Fruit fly (Drosophila melanogaster) whole organism, prepupa: ENCODE results near the gene ind.

ENCODE experiments used
- CG10631 ChIP-seq: fragments of 200-800 bp; sonication (Bioruptor generic); optimal IDR thresholded peaks from 2 replicates; lab custom pipeline; 2016; ENCODE audit warnings: missing biosample characterization, missing genetic modification characterization
- CG10669 ChIP-seq: fragments of 200-800 bp; sonication (Bioruptor generic); optimal IDR thresholded peaks from 3 replicates; lab custom pipeline; 2018; ENCODE audit warnings: missing biosample characterization, mild to moderate bottlenecking, missing genetic modification characterization, moderate library complexity
- CG11294 ChIP-seq: fragments of 200-800 bp; sonication (Bioruptor generic); IDR thresholded peaks from 2 replicates; pipeline ENCODE4 v1.3.6; 2022; ENCODE audit warnings: missing biosample characterization, missing genetic modification characterization
- CG15336 ChIP-seq: fragments of 200-800 bp; sonication (Bioruptor generic); IDR thresholded peaks from 2 replicates; pipeline ENCODE4 v1.3.6; 2022; ENCODE audit warnings: missing biosample characterization, missing genetic modification characterization
- CG1621 ChIP-seq: fragments of 200-800 bp; sonication (Bioruptor generic); optimal IDR thresholded peaks from 3 replicates; lab custom pipeline; 2018; ENCODE audit warnings: missing biosample characterization, mild to moderate bottlenecking, missing genetic modification characterization
- CG16779 ChIP-seq: fragments of 200-800 bp; sonication (Bioruptor generic); optimal IDR thresholded peaks from 3 replicates; lab custom pipeline; 2017; ENCODE audit warnings: missing biosample characterization, mild to moderate bottlenecking, missing genetic modification characterization
- CG3032 ChIP-seq: fragments of 200-800 bp; optimal IDR thresholded peaks from 2 replicates; lab custom pipeline; 2019; ENCODE audit warnings: missing biosample characterization, mild to moderate bottlenecking, missing genetic modification characterization, moderate library complexity
- CG32006 ChIP-seq: fragments of 200-800 bp; sonication (Bioruptor generic); optimal IDR thresholded peaks from 3 replicates; lab custom pipeline; 2017; ENCODE audit warnings: missing biosample characterization, mild to moderate bottlenecking, missing genetic modification characterization
- CG34406 ChIP-seq: fragments of 200-800 bp; sonication (Bioruptor generic); optimal IDR thresholded peaks from 3 replicates; lab custom pipeline; 2016; ENCODE audit warnings: missing biosample characterization, missing genetic modification characterization
- CG6163 ChIP-seq: fragments of 200-800 bp; sonication (Bioruptor generic); IDR thresholded peaks from 3 replicates; pipeline ENCODE4 v1.3.6; 2022; ENCODE audit warnings: missing biosample characterization, missing genetic modification characterization
- CG6276 ChIP-seq: fragments of 200-800 bp; sonication (Bioruptor generic); optimal IDR thresholded peaks from 2 replicates; lab custom pipeline; 2017; ENCODE audit warnings: missing biosample characterization, mild to moderate bottlenecking, missing genetic modification characterization
- CG6854 ChIP-seq: fragments of 200-800 bp; sonication (Bioruptor generic); optimal IDR thresholded peaks from 2 replicates; lab custom pipeline; 2017; ENCODE audit warnings: missing biosample characterization, mild to moderate bottlenecking, missing genetic modification characterization
- CG8119 ChIP-seq: fragments of 200-800 bp; sonication (Bioruptor generic); IDR thresholded peaks from 3 replicates; pipeline ENCODE4 v1.3.6; 2022; ENCODE audit warnings: missing biosample characterization, missing genetic modification characterization
- CG8319 ChIP-seq: fragments of 200-800 bp; sonication (Bioruptor generic); optimal IDR thresholded peaks from 3 replicates; lab custom pipeline; 2016; ENCODE audit warnings: missing biosample characterization, missing genetic modification characterization
- CG9139 ChIP-seq: fragments of 200-800 bp; sonication (Bioruptor generic); optimal IDR thresholded peaks from 3 replicates; lab custom pipeline; 2017; ENCODE audit warnings: missing biosample characterization, mild to moderate bottlenecking, missing genetic modification characterization
- Ets21C ChIP-seq: fragments of 200-800 bp; sonication (Bioruptor generic); optimal IDR thresholded peaks from 3 replicates; lab custom pipeline; 2016; ENCODE audit warnings: missing biosample characterization, missing genetic modification characterization
- Ets96B ChIP-seq: fragments of 200-800 bp; optimal IDR thresholded peaks from 2 replicates; lab custom pipeline; 2019; ENCODE audit warnings: missing biosample characterization, mild to moderate bottlenecking, missing genetic modification characterization, moderate library complexity
- Gug ChIP-seq: fragments of 200-800 bp; sonication (Bioruptor generic); IDR thresholded peaks from 2 replicates; pipeline ENCODE4 v1.3.6; 2022; ENCODE audit warnings: missing biosample characterization, missing genetic modification characterization
- Lpt ChIP-seq: fragments of 200-800 bp; sonication (Bioruptor generic); optimal IDR thresholded peaks from 3 replicates; lab custom pipeline; 2016; ENCODE audit warnings: missing biosample characterization, missing genetic modification characterization
- Met ChIP-seq: fragments of 200-800 bp; sonication (Bioruptor generic); optimal IDR thresholded peaks from 3 replicates; lab custom pipeline; 2016; ENCODE audit warnings: missing biosample characterization, missing genetic modification characterization
- Smox ChIP-seq: fragments of 200-800 bp; sonication (Bioruptor generic); optimal IDR thresholded peaks from 3 replicates; lab custom pipeline; 2016; ENCODE audit warnings: missing biosample characterization, missing genetic modification characterization
- Sox102F ChIP-seq: fragments of 200-800 bp; sonication (Bioruptor generic); optimal IDR thresholded peaks from 2 replicates; lab custom pipeline; 2016; ENCODE audit warnings: missing biosample characterization, mild to moderate bottlenecking, missing genetic modification characterization
- Sox14 ChIP-seq: fragments of 200-800 bp; sonication (Bioruptor generic); optimal IDR thresholded peaks from 3 replicates; lab custom pipeline; 2016; ENCODE audit warnings: missing biosample characterization, missing genetic modification characterization
- Sox15 ChIP-seq: fragments of 200-800 bp; sonication (Bioruptor generic); optimal IDR thresholded peaks from 3 replicates; lab custom pipeline; 2016; ENCODE audit warnings: missing biosample characterization, missing genetic modification characterization
- achi ChIP-seq: fragments of 200-800 bp; sonication (Bioruptor generic); optimal IDR thresholded peaks from 3 replicates; lab custom pipeline; 2016; ENCODE audit warnings: missing biosample characterization, missing genetic modification characterization
- cyc ChIP-seq: fragments of 200-800 bp; sonication (Bioruptor generic); optimal IDR thresholded peaks from 3 replicates; lab custom pipeline; 2016; ENCODE audit warnings: missing biosample characterization, missing genetic modification characterization
- dsx ChIP-seq: fragments of 200-800 bp; optimal IDR thresholded peaks from 3 replicates; lab custom pipeline; 2019; ENCODE audit warnings: missing biosample characterization, mild to moderate bottlenecking, missing genetic modification characterization, moderate library complexity; ENCODE audit not compliant: poor library complexity, severe bottlenecking
- eg ChIP-seq: fragments of 200-800 bp; sonication (Bioruptor generic); IDR thresholded peaks from 3 replicates; pipeline ENCODE4 v1.3.6; 2022; ENCODE audit warnings: missing biosample characterization, missing genetic modification characterization
- fkh ChIP-seq: fragments of 200-800 bp; sonication (Bioruptor generic); optimal IDR thresholded peaks from 3 replicates; lab custom pipeline; 2017; ENCODE audit warnings: missing biosample characterization, mild to moderate bottlenecking, missing genetic modification characterization, moderate library complexity
- lz ChIP-seq: fragments of 200-800 bp; sonication (Bioruptor generic); optimal IDR thresholded peaks from 3 replicates; lab custom pipeline; 2016; ENCODE audit warnings: missing biosample characterization, missing genetic modification characterization
- net ChIP-seq: fragments of 200-800 bp; sonication (Bioruptor generic); optimal IDR thresholded peaks from 3 replicates; lab custom pipeline; 2016; ENCODE audit warnings: missing biosample characterization, missing genetic modification characterization
- pdm3 ChIP-seq: fragments of 200-800 bp; sonication (Bioruptor generic); optimal IDR thresholded peaks from 3 replicates; lab custom pipeline; 2016; ENCODE audit warnings: missing biosample characterization, missing genetic modification characterization
- salr ChIP-seq, 2 experiments: fragments of 200-800 bp; sonication (Bioruptor generic); optimal IDR thresholded peaks; 3 replicates each; lab custom pipeline; 2016 to 2018; ENCODE audit warnings: missing biosample characterization in 2 of 2, missing genetic modification characterization in 2 of 2, mild to moderate bottlenecking in 1 of 2
- svp ChIP-seq: fragments of 200-800 bp; sonication (Bioruptor generic); peaks from one replicate; lab custom pipeline; 2016; ENCODE audit warnings: missing biosample characterization, missing genetic modification characterization
- topi ChIP-seq: fragments of 200-800 bp; sonication (Bioruptor generic); optimal IDR thresholded peaks from 3 replicates; lab custom pipeline; 2016; ENCODE audit warnings: missing biosample characterization, missing genetic modification characterization

Gene ind

DNA sequence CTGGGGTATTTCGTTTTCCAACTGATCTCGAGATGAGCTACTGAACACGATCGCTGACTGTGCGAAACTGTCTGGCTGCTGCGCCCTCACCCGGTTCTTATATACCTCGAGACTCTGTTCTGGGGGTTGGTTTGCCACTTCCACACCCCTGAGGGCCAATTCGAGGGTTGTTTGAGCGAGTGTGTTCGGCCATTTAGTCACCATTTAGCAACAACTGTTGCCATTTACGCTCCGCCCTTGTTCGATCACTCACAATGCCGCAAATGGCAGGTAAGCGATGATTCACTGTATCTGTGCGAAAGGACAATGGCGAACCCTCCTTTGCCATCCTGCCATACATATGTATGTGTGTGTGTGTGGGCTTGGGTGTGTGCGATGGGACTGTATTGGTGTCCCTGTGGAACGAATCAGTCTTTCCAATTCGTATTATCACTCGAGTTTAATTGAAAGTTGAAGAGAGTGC, at the start of gene ind:
ind (minus strand) TSS at position 51 of the 463 bp plus-strand sequence.
- TF ChIP-seq CG9139 (GFP tag; lab: Kevin White, UChicago) (no peak), salr (GFP tag; optimal IDR thresholded peaks at IDR 0.05; lab: Kevin White, UChicago) (no peak)

DNA sequence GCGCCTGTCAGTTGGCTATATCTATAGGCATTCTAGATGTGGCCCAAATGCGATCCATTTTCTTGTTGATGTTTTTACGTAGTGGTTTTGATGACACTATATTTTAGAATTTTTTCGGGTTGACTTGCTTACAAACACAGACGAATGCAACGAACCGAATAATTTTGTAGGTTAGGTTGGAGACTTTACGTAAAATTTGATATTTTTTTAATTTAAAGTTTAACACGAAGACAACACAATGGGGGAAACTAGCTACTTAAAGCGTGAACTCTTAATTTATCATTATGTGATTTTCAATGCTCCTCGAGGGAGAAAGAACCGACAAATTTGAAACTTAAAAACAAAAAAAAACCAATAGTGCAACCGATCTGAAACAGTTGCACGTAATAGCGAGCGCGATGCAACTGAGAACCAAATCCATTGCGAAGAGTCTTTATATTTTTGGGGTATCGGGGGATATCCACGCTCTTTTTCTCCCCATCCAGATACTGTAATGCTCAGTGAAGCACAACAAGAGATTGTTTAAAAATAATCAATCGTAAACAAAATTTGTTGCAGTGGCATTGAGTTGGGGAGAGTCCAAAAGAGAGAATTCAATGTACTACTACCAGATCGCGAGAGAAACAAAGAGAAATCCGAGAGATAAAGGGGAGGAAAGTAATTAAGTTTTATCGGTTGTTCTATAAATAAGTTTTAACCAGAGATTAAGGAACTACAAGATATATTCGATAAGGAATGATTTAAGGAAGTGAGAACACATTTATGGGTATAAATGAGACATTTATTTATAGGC, 46.4 kb upstream of the ind start:
- no peak for TF ChIP-seq Lpt
- TF ChIP-seq fkh (GFP tag; lab: Kevin White, UChicago), result no peak
- TF ChIP-seq salr (GFP tag; optimal IDR thresholded peaks at IDR 0.05; lab: Kevin White, UChicago), result no peak
- TF ChIP-seq achi (GFP tag; lab: Kevin White, UChicago), result no peak
- TF ChIP-seq Sox14 (GFP tag; lab: Kevin White, UChicago), result no peak
- no peak for TF ChIP-seq net (GFP tag; lab: Kevin White, UChicago)
- no peak for TF ChIP-seq CG10631 (GFP tag; lab: Kevin White, UChicago)
- TF ChIP-seq Gug (GFP tag; lab: Robert Waterston, UW), result no peak
- TF ChIP-seq eg (GFP tag; lab: Robert Waterston, UW), result no peak
- TF ChIP-seq Ets96B (tag; lab: Kevin White, UChicago), result no peak
- no peak for TF ChIP-seq pdm3 (GFP tag; lab: Kevin White, UChicago)
- TF ChIP-seq CG11294 (GFP tag; lab: Robert Waterston, UW), result no peak
- TF ChIP-seq CG9139 (GFP tag; lab: Kevin White, UChicago), result no peak
- no peak for TF ChIP-seq CG3032 (tag; lab: Kevin White, UChicago)
- no peak for TF ChIP-seq Sox102F
- TF ChIP-seq Smox (GFP tag; lab: Kevin White, UChicago), result no peak
- TF ChIP-seq Ets21C (GFP tag; lab: Kevin White, UChicago), result no peak
- TF ChIP-seq CG15336, result no peak

DNA sequence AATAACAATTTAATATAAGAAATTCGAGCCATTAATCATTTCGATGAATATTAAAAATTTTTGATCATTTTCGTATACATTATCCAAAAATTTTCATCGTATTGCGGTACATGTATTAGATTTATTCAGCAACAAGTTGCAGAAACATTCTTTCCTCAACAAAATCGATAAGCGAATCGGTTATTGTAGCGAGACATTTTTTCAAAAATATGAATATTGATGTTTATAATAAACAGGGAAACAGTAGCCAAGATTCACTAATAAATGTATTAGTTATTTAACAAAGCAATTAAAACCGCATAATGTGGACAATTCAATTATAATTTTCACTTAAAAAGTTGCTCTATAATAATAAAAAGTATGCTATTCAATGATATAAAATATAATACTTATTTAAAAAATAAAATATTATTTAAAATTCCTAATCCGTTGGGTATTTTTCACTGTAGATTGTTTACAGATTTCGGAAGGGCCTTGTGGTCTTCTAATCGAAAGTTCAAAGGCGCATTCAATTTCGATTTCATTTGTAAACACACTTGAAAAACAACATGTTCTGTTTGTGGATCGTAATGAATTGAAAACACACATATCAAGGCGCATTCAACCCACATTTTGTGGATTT, 45.5 kb upstream of the ind start:
- no peak for TF ChIP-seq topi (GFP tag; lab: Kevin White, UChicago)
- TF ChIP-seq achi (GFP tag; lab: Kevin White, UChicago), result no peak
- TF ChIP-seq CG8119, result no peak
- TF ChIP-seq CG9139 (GFP tag; lab: Kevin White, UChicago), result no peak
- no peak for TF ChIP-seq pdm3 (GFP tag; lab: Kevin White, UChicago)
- TF ChIP-seq svp, result no peak
- TF ChIP-seq CG34406, result no peak
- TF ChIP-seq Met (GFP tag; lab: Kevin White, UChicago), result no peak
- TF ChIP-seq CG32006 (GFP tag; lab: Kevin White, UChicago), result no peak

DNA sequence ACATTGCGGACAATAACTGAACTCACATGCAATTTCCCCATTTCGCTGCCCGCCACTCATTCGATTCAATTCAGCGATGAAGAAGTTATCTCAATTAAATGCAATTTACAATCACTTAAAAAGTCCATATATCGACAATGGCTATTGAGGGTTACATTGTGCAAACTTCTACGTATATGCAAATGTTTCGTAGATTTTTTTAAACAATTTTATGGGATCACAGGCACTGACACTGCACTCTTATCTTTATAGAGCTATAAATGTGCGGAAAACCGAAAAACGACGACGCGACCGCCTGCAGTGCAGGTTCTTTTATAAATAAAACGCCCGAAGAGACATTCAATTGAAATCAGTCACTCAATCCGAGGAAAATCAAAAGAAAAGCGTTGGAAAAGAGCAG, 44.6 kb upstream of the ind start:
- TF ChIP-seq CG11294 (GFP tag; lab: Robert Waterston, UW) (no peak), CG6276 (peak; percentile 5), CG3032 (tag; lab: Kevin White, UChicago) (no peak), svp (peak; percentile 95), dsx (GFP tag; lab: Kevin White, UChicago) (no peak), net (GFP tag; lab: Kevin White, UChicago) (no peak), CG15336 (peak; percentile 17; the same call in 1 of the 2 replicates)

DNA sequence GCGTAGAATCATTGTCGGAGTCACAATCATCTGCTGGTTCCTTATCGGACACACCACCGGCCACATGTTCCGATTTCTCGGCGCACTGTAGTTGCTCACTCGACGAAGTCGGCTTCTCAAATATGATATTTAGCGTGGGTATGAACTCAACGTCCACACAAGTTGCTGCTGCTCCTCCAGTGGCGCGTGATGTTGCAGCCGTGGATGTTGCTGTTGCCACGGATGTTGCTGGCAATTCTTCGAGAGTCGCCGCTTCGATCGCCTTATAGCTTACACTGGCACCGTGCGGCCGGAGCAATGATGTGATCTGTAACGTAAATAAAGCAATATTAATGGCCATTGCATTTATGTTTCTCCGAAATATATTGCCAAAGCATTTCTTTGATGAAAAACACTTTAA, 40.6 kb upstream of the ind start:
- TF ChIP-seq cyc (GFP tag; lab: Kevin White, UChicago) (no peak), fkh (GFP tag; lab: Kevin White, UChicago) (no peak), CG8119 (no peak), Sox15 (no peak), CG16779 (tag; lab: Kevin White, UChicago) (no peak), CG6163 (GFP tag; lab: Robert Waterston, UW) (no peak), CG6276 (no peak), CG3032 (tag; lab: Kevin White, UChicago) (no peak), CG6854 (GFP tag; lab: Kevin White, UChicago) (no peak), CG9139 (GFP tag; lab: Kevin White, UChicago) (no peak), CG10669 (GFP tag; lab: Kevin White, UChicago) (no peak), CG1621 (tag; lab: Kevin White, UChicago) (no peak), lz (GFP tag; lab: Kevin White, UChicago) (no peak), CG8319 (GFP tag; lab: Kevin White, UChicago) (no peak)
